Worm (Caenorhabditis elegans) whole organism, young adult: ENCODE data around the gene C36B7.4.

ENCODE experiments used
- D2030.7 ChIP-seq: fragments of 200-800 bp; sonication (Bioruptor generic); IDR thresholded peaks from 2 replicates; pipeline ENCODE4 v1.3.6; 2022; ENCODE audit warnings: missing genetic modification reagents, missing genetic modification characterization, missing compliant biosample characterization
- F55B11.4 ChIP-seq: sonication (generic microtip); optimal IDR thresholded peaks from 2 replicates; lab custom pipeline; 2016; ENCODE audit warnings: missing compliant biosample characterization, missing genetic modification characterization, borderline replicate concordance; ENCODE audit not compliant: insufficient read depth
- T26A5.8 ChIP-seq: sonication (generic microtip); optimal IDR thresholded peaks from 2 replicates; lab custom pipeline; 2016; ENCODE audit warnings: missing genetic modification characterization, missing compliant biosample characterization
- Y53F4B.3 ChIP-seq: fragments of 200-800 bp; sonication (Bioruptor generic); IDR thresholded peaks from 2 replicates; pipeline ENCODE4 v1.3.6; 2022; ENCODE audit warnings: missing genetic modification reagents, missing genetic modification characterization, missing compliant biosample characterization
- akir-1 ChIP-seq: fragments of 200-800 bp; sonication (Bioruptor generic); optimal IDR thresholded peaks from 2 replicates; lab custom pipeline; 2018; ENCODE audit warnings: mild to moderate bottlenecking, missing genetic modification characterization, moderate library complexity, missing compliant biosample characterization
- ama-1 ChIP-seq, 3 experiments: fragments of 150-350 bp in 1 of 3; sonication (generic microtip) in 2 of 3; optimal IDR thresholded peaks; 2 replicates each; lab custom pipeline; 2014 to 2018; ENCODE audit warnings: missing biosample characterization in 2 of 3, missing genetic modification characterization in 2 of 3, missing genetic modification reagents in 2 of 3
- cebp-1 ChIP-seq, 2 experiments: fragments of 200-800 bp in 1 of 2; sonication (Bioruptor generic) in 1 of 2; sonication (generic microtip) in 1 of 2; IDR thresholded peaks in 1 of 2; optimal IDR thresholded peaks in 1 of 2; 2 replicates each; pipeline versions ENCODE4 v1.3.6 to Lab custom; 2017 to 2022; ENCODE audit warnings: missing compliant biosample characterization in 2 of 2, missing genetic modification characterization in 2 of 2, mild to moderate bottlenecking in 1 of 2, missing genetic modification reagents in 1 of 2, moderate library complexity in 1 of 2
- mel-28 ChIP-seq: sonication (generic microtip); optimal IDR thresholded peaks from 2 replicates; lab custom pipeline; 2016; ENCODE audit warnings: borderline replicate concordance, mild to moderate bottlenecking, missing genetic modification characterization, missing compliant biosample characterization
- nhr-179 ChIP-seq: sonication (generic microtip); optimal IDR thresholded peaks from 2 replicates; lab custom pipeline; 2016; ENCODE audit warnings: mild to moderate bottlenecking, missing genetic modification characterization, missing compliant biosample characterization
- sea-2 ChIP-seq: fragments of 200-800 bp; sonication (Bioruptor generic); IDR thresholded peaks from 2 replicates; pipeline ENCODE4 v1.3.6; 2022; ENCODE audit warnings: missing genetic modification characterization, missing compliant biosample characterization
- tlf-1 ChIP-seq: fragments of 200-800 bp; sonication (Bioruptor generic); optimal IDR thresholded peaks from 2 replicates; lab custom pipeline; 2018; ENCODE audit warnings: mild to moderate bottlenecking, missing genetic modification characterization, missing compliant biosample characterization

- TF ChIP-seq cebp-1 (GFP tag; IDR thresholded peaks at IDR 0.05; lab: Robert Waterston, UW) = no peak
- no peak for TF ChIP-seq cebp-1 (tag; optimal IDR thresholded peaks at IDR 0.05; lab: Kevin White, UChicago)
- no peak for TF ChIP-seq Y53F4B.3 (GFP tag; lab: Robert Waterston, UW)
- TF ChIP-seq sea-2 (GFP tag; lab: Robert Waterston, UW) = no peak
- TF ChIP-seq mel-28 (tag; lab: Kevin White, UChicago) = no peak
- TF ChIP-seq nhr-179 (tag; lab: Kevin White, UChicago) = no peak
- TF ChIP-seq ama-1 (optimal IDR thresholded peaks at IDR 0.05; lab: Kevin White, UChicago) = no peak
- TF ChIP-seq ama-1 (GFP tag; optimal IDR thresholded peaks at IDR 0.05; lab: Kevin White, UChicago) = no peak
- TF ChIP-seq D2030.7 (GFP tag; lab: Robert Waterston, UW) = no peak
- TF ChIP-seq T26A5.8 (tag; lab: Kevin White, UChicago) = no peak
- TF ChIP-seq akir-1 (GFP tag; lab: Kevin White, UChicago) = no peak
- no peak for TF ChIP-seq F55B11.4
- no peak for TF ChIP-seq tlf-1 (GFP tag; lab: Kevin White, UChicago)
These were observed 745 bp downstream of the C36B7.4 start, which contains the start of gene Y1B5A.1 for ce11 chrX:7085067-7085466.
